Fruit fly (Drosophila melanogaster): ENCODE data around the gene CG33640.

- TF ChIP-seq pan (optimal IDR thresholded peaks at IDR 0.05) (no peak), psq (optimal IDR thresholded peaks at IDR 0.05) (no peak)
These were observed 3.1 kb downstream of the CG33640 start, which contains the start of gene CG33643 for dm6 chr2L:13530774-13531173.
